Worm (Caenorhabditis elegans) whole organism, young adult: ENCODE results near the gene ttc-4.

Experiments used
- D2030.7 ChIP-seq: fragments of 200-800 bp; sonication (Bioruptor generic); IDR thresholded peaks from 2 replicates; pipeline ENCODE4 v1.3.6; 2022; ENCODE audit warnings: missing genetic modification reagents, missing genetic modification characterization, missing compliant biosample characterization
- F10E7.11 ChIP-seq: sonication (generic microtip); optimal IDR thresholded peaks from 2 replicates; lab custom pipeline; 2017; ENCODE audit warnings: mild to moderate bottlenecking, missing genetic modification characterization, moderate library complexity, missing compliant biosample characterization
- F49E8.2 ChIP-seq: sonication (generic microtip); optimal IDR thresholded peaks from 3 replicates; lab custom pipeline; 2017; ENCODE audit warnings: missing genetic modification characterization, mild to moderate bottlenecking, missing compliant biosample characterization, antibody characterized with exemption, moderate library complexity; ENCODE audit not compliant: insufficient read depth
- K11D2.4 ChIP-seq: fragments of 200-800 bp; sonication (Bioruptor generic); IDR thresholded peaks from 2 replicates; pipeline ENCODE4 v1.3.6; 2022; ENCODE audit warnings: missing genetic modification reagents, missing genetic modification characterization, missing compliant biosample characterization
- T26A5.8 ChIP-seq: sonication (generic microtip); optimal IDR thresholded peaks from 2 replicates; lab custom pipeline; 2016; ENCODE audit warnings: missing genetic modification characterization, missing compliant biosample characterization
- Y56A3A.18 ChIP-seq: fragments of 200-800 bp; sonication (Bioruptor generic); IDR thresholded peaks from 2 replicates; pipeline ENCODE4 v1.3.6; 2022; ENCODE audit warnings: missing genetic modification reagents, missing genetic modification characterization, missing compliant biosample characterization
- Y95B8A.8 ChIP-seq: fragments of 200-800 bp; sonication (Bioruptor generic); IDR thresholded peaks from 2 replicates; pipeline ENCODE4 v1.3.6; 2022; ENCODE audit warnings: missing genetic modification reagents, missing genetic modification characterization, missing compliant biosample characterization
- athp-1 ChIP-seq: sonication (generic microtip); optimal IDR thresholded peaks from 2 replicates; lab custom pipeline; 2017; ENCODE audit warnings: mild to moderate bottlenecking, missing genetic modification characterization, missing compliant biosample characterization
- attf-5 ChIP-seq: fragments of 200-800 bp; sonication (Bioruptor generic); optimal IDR thresholded peaks from 2 replicates; lab custom pipeline; 2018; ENCODE audit warnings: mild to moderate bottlenecking, missing genetic modification characterization, missing compliant biosample characterization
- attf-6 ChIP-seq: fragments of 200-800 bp; sonication (Bioruptor generic); IDR thresholded peaks from 2 replicates; pipeline ENCODE4 v1.3.6; 2022; ENCODE audit warnings: missing genetic modification reagents, missing genetic modification characterization, missing compliant biosample characterization
- bed-2 ChIP-seq: fragments of 200-800 bp; sonication (Bioruptor generic); IDR thresholded peaks from 2 replicates; pipeline ENCODE4 v1.3.6; 2022; ENCODE audit warnings: missing genetic modification reagents, missing genetic modification characterization, missing compliant biosample characterization
- ceh-58 ChIP-seq: fragments of 200-800 bp; sonication (Bioruptor generic); IDR thresholded peaks from 2 replicates; pipeline ENCODE4 v1.3.6; 2022; ENCODE audit warnings: missing genetic modification characterization, missing compliant biosample characterization
- ceh-79 ChIP-seq: sonication (generic microtip); optimal IDR thresholded peaks from 2 replicates; lab custom pipeline; 2017; ENCODE audit warnings: mild to moderate bottlenecking, missing genetic modification characterization, missing compliant biosample characterization
- chd-7 ChIP-seq: sonication (generic microtip); optimal IDR thresholded peaks from 2 replicates; lab custom pipeline; 2016; ENCODE audit warnings: mild to moderate bottlenecking, missing genetic modification characterization, moderate library complexity, missing compliant biosample characterization
- die-1 ChIP-seq: sonication (generic microtip); optimal IDR thresholded peaks from 2 replicates; lab custom pipeline; 2016; ENCODE audit warnings: missing genotype, mild to moderate bottlenecking, missing genetic modification characterization, missing compliant biosample characterization
- dpl-1 ChIP-seq: fragments of 150-350 bp; optimal IDR thresholded peaks from 2 replicates; lab custom pipeline; 2014; ENCODE audit warnings: missing biosample characterization, missing genetic modification reagents, missing genetic modification characterization
- efl-1 ChIP-seq: fragments of 150-350 bp; optimal IDR thresholded peaks from 2 replicates; lab custom pipeline; 2014; ENCODE audit warnings: missing biosample characterization, missing genetic modification reagents, missing genetic modification characterization
- egl-44 ChIP-seq: fragments of 200-800 bp; sonication (Bioruptor generic); IDR thresholded peaks from 2 replicates; pipeline ENCODE4 v1.3.6; 2022; ENCODE audit warnings: missing genetic modification reagents, missing genetic modification characterization, missing compliant biosample characterization
- egrh-3 ChIP-seq: fragments of 200-800 bp; sonication (Bioruptor generic); IDR thresholded peaks from 2 replicates; pipeline ENCODE4 v1.3.6; 2022; ENCODE audit warnings: missing genetic modification reagents, missing genetic modification characterization, missing compliant biosample characterization
- ets-4 ChIP-seq: fragments of 200-800 bp; sonication (Bioruptor generic); optimal IDR thresholded peaks from 2 replicates; lab custom pipeline; 2018; ENCODE audit warnings: mild to moderate bottlenecking, missing genetic modification characterization, missing compliant biosample characterization
- him-1 ChIP-seq: sonication (generic microtip); optimal IDR thresholded peaks from 2 replicates; lab custom pipeline; 2016; ENCODE audit warnings: missing genotype, missing genetic modification reagents, missing genetic modification characterization, missing compliant biosample characterization
- hlh-12 ChIP-seq: sonication (generic microtip); optimal IDR thresholded peaks from 2 replicates; lab custom pipeline; 2016; ENCODE audit warnings: missing genetic modification characterization, missing compliant biosample characterization
- hmg-1.2 ChIP-seq: fragments of 200-800 bp; sonication (Bioruptor generic); IDR thresholded peaks from 2 replicates; pipeline ENCODE4 v1.3.6; 2022; ENCODE audit warnings: missing genetic modification reagents, missing genetic modification characterization, missing compliant biosample characterization
- hrde-1 ChIP-seq: sonication (generic microtip); optimal IDR thresholded peaks from 2 replicates; lab custom pipeline; 2016; ENCODE audit warnings: missing genetic modification characterization, mild to moderate bottlenecking, missing compliant biosample characterization, moderate library complexity, missing genotype, missing genetic modification reagents, borderline replicate concordance
- lag-1 ChIP-seq: fragments of 200-800 bp; sonication (Bioruptor generic); IDR thresholded peaks from 2 replicates; pipeline ENCODE4 v1.3.6; 2022; ENCODE audit warnings: missing genetic modification reagents, missing genetic modification characterization, missing compliant biosample characterization
- let-526 ChIP-seq: fragments of 200-800 bp; sonication (Bioruptor generic); IDR thresholded peaks from 2 replicates; pipeline ENCODE4 v1.3.6; 2022; ENCODE audit warnings: missing genetic modification reagents, missing genetic modification characterization, missing compliant biosample characterization
- lin-40 ChIP-seq: sonication (generic microtip); optimal IDR thresholded peaks from 2 replicates; lab custom pipeline; 2016; ENCODE audit warnings: missing genetic modification characterization, mild to moderate bottlenecking, missing compliant biosample characterization, missing genotype, missing genetic modification reagents
- lsl-1 ChIP-seq: fragments of 200-800 bp; sonication (Bioruptor generic); optimal IDR thresholded peaks from 2 replicates; lab custom pipeline; 2018; ENCODE audit warnings: mild to moderate bottlenecking, missing genetic modification characterization, moderate library complexity, missing compliant biosample characterization
- madf-10 ChIP-seq: sonication (generic microtip); optimal IDR thresholded peaks from 2 replicates; lab custom pipeline; 2016; ENCODE audit warnings: mild to moderate bottlenecking, missing genetic modification characterization, missing compliant biosample characterization
- mcd-1 ChIP-seq: fragments of 200-800 bp; sonication (Bioruptor generic); IDR thresholded peaks from 2 replicates; pipeline ENCODE4 v1.3.6; 2022; ENCODE audit warnings: missing genetic modification reagents, missing genetic modification characterization, missing compliant biosample characterization
- mel-28 ChIP-seq: sonication (generic microtip); optimal IDR thresholded peaks from 2 replicates; lab custom pipeline; 2016; ENCODE audit warnings: borderline replicate concordance, mild to moderate bottlenecking, missing genetic modification characterization, missing compliant biosample characterization
- mes-4 ChIP-seq: sonication (generic microtip); optimal IDR thresholded peaks from 2 replicates; lab custom pipeline; 2016; ENCODE audit warnings: missing genotype, missing genetic modification characterization, missing compliant biosample characterization
- mxl-1 ChIP-seq: sonication (generic microtip); optimal IDR thresholded peaks from 2 replicates; lab custom pipeline; 2016; ENCODE audit warnings: missing genetic modification characterization, missing compliant biosample characterization
- nfya-1 ChIP-seq: sonication (generic microtip); optimal IDR thresholded peaks from 2 replicates; lab custom pipeline; 2017; ENCODE audit warnings: antibody characterized with exemption, missing compliant biosample characterization, missing genetic modification characterization, borderline replicate concordance; ENCODE audit not compliant: insufficient read depth
- nhr-120 ChIP-seq: fragments of 200-800 bp; sonication (Bioruptor generic); IDR thresholded peaks from 2 replicates; pipeline ENCODE4 v1.3.6; 2022; ENCODE audit warnings: missing genetic modification characterization, missing compliant biosample characterization
- nhr-80 ChIP-seq: sonication (generic microtip); optimal IDR thresholded peaks from 2 replicates; lab custom pipeline; 2016; ENCODE audit warnings: missing genetic modification characterization, missing compliant biosample characterization
- nhr-90 ChIP-seq: sonication (generic microtip); optimal IDR thresholded peaks from 2 replicates; lab custom pipeline; 2016; ENCODE audit warnings: missing genotype, mild to moderate bottlenecking, missing genetic modification characterization, missing compliant biosample characterization
- rcor-1 ChIP-seq: fragments of 200-800 bp; sonication (Bioruptor generic); IDR thresholded peaks from 2 replicates; pipeline ENCODE4 v1.3.6; 2022; ENCODE audit warnings: missing genetic modification reagents, missing genetic modification characterization, missing compliant biosample characterization
- rpc-1 ChIP-seq, 2 experiments: fragments of 150-350 bp in 1 of 2; sonication (generic microtip) in 1 of 2; optimal IDR thresholded peaks; 2 replicates each; lab custom pipeline; 2014 to 2018; ENCODE audit warnings: missing biosample characterization in 1 of 2, missing genetic modification characterization in 1 of 2, missing genetic modification reagents in 1 of 2, missing genotype in 1 of 2
- sea-2 ChIP-seq: fragments of 200-800 bp; sonication (Bioruptor generic); IDR thresholded peaks from 2 replicates; pipeline ENCODE4 v1.3.6; 2022; ENCODE audit warnings: missing genetic modification characterization, missing compliant biosample characterization
- snpc-4 ChIP-seq, 5 experiments: fragments of 150-350 bp in 1 of 5; sonication (generic microtip) in 4 of 5; optimal IDR thresholded peaks; 2 replicates each; lab custom pipeline; 2014 to 2018; ENCODE audit warnings: missing genetic modification characterization in 5 of 5, missing biosample characterization in 3 of 5, antibody characterized with exemption in 2 of 5, mild to moderate bottlenecking in 2 of 5, missing compliant biosample characterization in 2 of 5, missing genotype in 2 of 5, moderate library complexity in 2 of 5, missing genetic modification reagents in 1 of 5
- tbp1 ChIP-seq: fragments of 200-800 bp; sonication (Bioruptor generic); optimal IDR thresholded peaks from 2 replicates; lab custom pipeline; 2018; ENCODE audit warnings: mild to moderate bottlenecking, missing genetic modification characterization, missing compliant biosample characterization
- tbx-9 ChIP-seq: sonication (generic microtip); optimal IDR thresholded peaks from 2 replicates; lab custom pipeline; 2016; ENCODE audit warnings: borderline replicate concordance, missing genetic modification characterization, inconsistent platforms, missing compliant biosample characterization
- tlf-1 ChIP-seq: fragments of 200-800 bp; sonication (Bioruptor generic); optimal IDR thresholded peaks from 2 replicates; lab custom pipeline; 2018; ENCODE audit warnings: mild to moderate bottlenecking, missing genetic modification characterization, missing compliant biosample characterization
- ztf-22 ChIP-seq: fragments of 200-800 bp; sonication (Bioruptor generic); optimal IDR thresholded peaks from 2 replicates; lab custom pipeline; 2018; ENCODE audit warnings: mild to moderate bottlenecking, missing genetic modification characterization, moderate library complexity, missing compliant biosample characterization
- ztf-26 ChIP-seq: sonication (generic microtip); optimal IDR thresholded peaks from 2 replicates; lab custom pipeline; 2017; ENCODE audit warnings: missing genetic modification characterization, missing compliant biosample characterization

ttc-4 gene

DNA sequence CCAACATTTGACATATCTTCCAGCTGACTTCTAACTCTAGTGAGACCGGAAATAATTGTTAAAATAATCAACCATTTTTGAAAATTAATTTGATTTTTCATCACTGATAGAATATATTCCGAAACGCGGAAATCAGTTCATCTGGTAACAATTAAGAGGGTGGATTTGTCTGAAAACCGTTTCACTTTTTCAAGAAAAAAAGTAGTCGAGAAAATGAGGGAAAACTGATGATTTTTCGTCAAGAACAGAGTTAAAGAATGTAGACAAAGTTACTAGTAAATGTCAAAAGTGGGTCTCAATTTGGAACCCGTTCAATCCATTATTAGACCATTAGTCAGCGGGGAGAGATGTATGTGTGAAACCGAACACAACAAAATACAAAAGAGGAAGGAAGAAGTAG is 8.7 kb downstream of the ttc-4 start, which contains the start of gene C17G10.6:
C17G10.6 (minus strand) TSS at position 101 of the 400 bp plus-strand sequence.
- TF ChIP-seq die-1 (tag; lab: Kevin White, UChicago) (no peak), D2030.7 (GFP tag; lab: Robert Waterston, UW) (no peak), lag-1 (GFP tag; lab: Robert Waterston, UW) (no peak), ztf-22 (no peak), Y56A3A.18 (GFP tag; lab: Robert Waterston, UW) (no peak), rcor-1 (GFP tag; lab: Robert Waterston, UW) (no peak), him-1 (tag; lab: Kevin White, UChicago) (no peak), hlh-12 (tag; lab: Kevin White, UChicago) (no peak), snpc-4 (GFP tag; optimal IDR thresholded peaks at IDR 0.05; lab: Kevin White, UChicago) (no peak), snpc-4 (tag; optimal IDR thresholded peaks at IDR 0.05; lab: Kevin White, UChicago) (no peak), Y95B8A.8 (GFP tag; lab: Robert Waterston, UW) (no peak), tbp1 (GFP tag; lab: Kevin White, UChicago) (no peak), lin-40 (tag; lab: Kevin White, UChicago) (no peak), nhr-120 (GFP tag; lab: Robert Waterston, UW) (no peak), T26A5.8 (tag; lab: Kevin White, UChicago) (no peak), nhr-80 (tag; lab: Kevin White, UChicago) (no peak), F10E7.11 (tag; lab: Kevin White, UChicago) (no peak), let-526 (GFP tag; lab: Robert Waterston, UW) (no peak), efl-1 (GFP tag; lab: Kevin White, UChicago) (no peak), egrh-3 (GFP tag; lab: Robert Waterston, UW) (no peak)

DNA sequence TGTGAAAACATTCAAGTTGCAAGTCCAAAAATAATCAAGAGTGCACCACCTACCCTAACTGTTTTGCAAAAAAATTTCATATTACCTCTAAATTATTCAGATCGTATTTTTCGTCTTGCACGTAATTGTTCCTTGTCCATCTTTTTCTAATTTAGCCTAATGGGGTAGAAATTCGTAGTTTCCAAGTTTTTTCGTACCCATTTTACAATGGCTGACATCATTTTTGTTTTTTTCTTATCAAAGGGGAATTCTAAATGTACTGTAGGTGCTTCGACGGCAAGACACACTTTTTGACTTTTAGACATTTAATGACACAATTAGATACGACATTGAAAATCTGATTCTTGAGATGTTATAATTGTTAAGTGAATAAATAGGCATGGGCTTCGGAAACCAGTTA is 9.9 kb downstream of the ttc-4 start:
- TF ChIP-seq ceh-79 (tag; lab: Kevin White, UChicago), result no peak
- TF ChIP-seq hrde-1 (tag; lab: Kevin White, UChicago), result no peak
- TF ChIP-seq bed-2 (GFP tag; lab: Robert Waterston, UW), result no peak
- TF ChIP-seq let-526 (GFP tag; lab: Robert Waterston, UW), result no peak
- no peak for TF ChIP-seq athp-1 (tag; lab: Kevin White, UChicago)
- no peak for TF ChIP-seq nfya-1 (tag; lab: Kevin White, UChicago)
- TF ChIP-seq ets-4, result no peak
- no peak for TF ChIP-seq mxl-1
- no peak for TF ChIP-seq mes-4 (tag; lab: Kevin White, UChicago)
- TF ChIP-seq tlf-1, result no peak
- TF ChIP-seq ceh-58 (GFP tag; lab: Robert Waterston, UW), result no peak
- no peak for TF ChIP-seq egl-44
- TF ChIP-seq attf-6, result no peak
- no peak for TF ChIP-seq F49E8.2 (tag; lab: Kevin White, UChicago)
- no peak for TF ChIP-seq rpc-1 (optimal IDR thresholded peaks at IDR 0.05; lab: Kevin White, UChicago)
- no peak for TF ChIP-seq rpc-1 (tag; optimal IDR thresholded peaks at IDR 0.05; lab: Kevin White, UChicago)
- no peak for TF ChIP-seq sea-2 (GFP tag; lab: Robert Waterston, UW)
- TF ChIP-seq madf-10 (tag; lab: Kevin White, UChicago), result no peak
- TF ChIP-seq dpl-1 (GFP tag; lab: Kevin White, UChicago), result no peak

DNA sequence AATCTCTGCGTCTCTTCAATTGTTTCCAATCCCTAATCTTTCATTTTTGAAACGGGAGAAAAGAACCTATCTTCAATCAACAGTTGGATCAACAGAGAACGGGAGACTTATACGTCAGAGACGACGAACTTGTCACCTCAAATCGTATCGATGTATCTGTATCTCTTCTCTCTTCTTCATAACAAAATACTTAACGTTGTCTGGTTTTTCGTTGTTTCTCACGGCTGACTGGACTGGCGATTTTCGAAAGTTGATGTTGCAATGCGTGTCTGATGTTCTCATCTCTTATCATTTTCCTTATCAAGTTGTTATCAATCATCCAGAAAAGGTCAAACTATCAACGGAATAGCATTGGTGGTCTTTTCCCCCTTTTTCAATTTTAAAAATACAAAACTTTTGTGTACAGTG is 11.0 kb downstream of the ttc-4 start:
- no peak for TF ChIP-seq nhr-90 (tag; lab: Kevin White, UChicago)
- no peak for TF ChIP-seq lsl-1 (GFP tag; lab: Kevin White, UChicago)
- TF ChIP-seq ztf-26 (tag; lab: Kevin White, UChicago), result peak; percentile 88
- peak; percentile 80 for TF ChIP-seq lin-40 (tag; lab: Kevin White, UChicago)
- no peak for TF ChIP-seq mel-28 (tag; lab: Kevin White, UChicago)
- 0 out of 2 replicates have a peak, but pooled peaks have one; percentile 14 for TF ChIP-seq hmg-1.2 (GFP tag; lab: Robert Waterston, UW)
- peak; percentile 54 for TF ChIP-seq nhr-80 (tag; lab: Kevin White, UChicago)
- 0 out of 2 replicates have a peak, but pooled peaks have one; percentile 14 for TF ChIP-seq mcd-1
- TF ChIP-seq K11D2.4 (GFP tag; lab: Robert Waterston, UW), result 0 out of 2 replicates have a peak, but pooled peaks have one; percentile 25
- TF ChIP-seq tbx-9 (tag; lab: Kevin White, UChicago), result no peak
- TF ChIP-seq attf-5 (GFP tag; lab: Kevin White, UChicago), result no peak
- no peak for TF ChIP-seq nhr-120 (GFP tag; lab: Robert Waterston, UW)
- TF ChIP-seq lag-1 (GFP tag; lab: Robert Waterston, UW), result no peak
- TF ChIP-seq snpc-4 (GFP tag; optimal IDR thresholded peaks at IDR 0.05; lab: Kevin White, UChicago), result no peak
- TF ChIP-seq snpc-4 (tag; optimal IDR thresholded peaks at IDR 0.05; lab: Kevin White, UChicago), result peak in 1 of 4 experiments; percentile 40
- no peak for TF ChIP-seq chd-7 (tag; lab: Kevin White, UChicago)
